Fruit fly (Drosophila melanogaster) whole organism, embryonic: ENCODE data around the gene Hn.

Experiments used
- BEAF-32 ChIP-seq: fragments of 200-800 bp; sonication (Bioruptor generic); optimal IDR thresholded peaks from 3 replicates; lab custom pipeline; 2017; ENCODE audit warnings: missing biosample characterization, missing genetic modification characterization, mild to moderate bottlenecking, moderate library complexity, missing genetic modification reagents
- Bgb ChIP-seq: fragments of 200-800 bp; sonication (Bioruptor generic); IDR thresholded peaks from 2 replicates; pipeline ENCODE4 v1.3.6; 2022; ENCODE audit warnings: missing biosample characterization, missing genetic modification characterization; ENCODE audit not compliant: partially characterized antibody
- CG11398 ChIP-seq: fragments of 200-800 bp; sonication (Bioruptor generic); optimal IDR thresholded peaks from 2 replicates; lab custom pipeline; 2016; ENCODE audit warnings: missing biosample characterization, missing genetic modification characterization
- CG11456 ChIP-seq: fragments of 200-800 bp; sonication (Bioruptor generic); IDR thresholded peaks from 3 replicates; pipeline ENCODE4 v1.3.6; 2022; ENCODE audit warnings: missing biosample characterization, missing genetic modification characterization
- CG17328 ChIP-seq: fragments of 200-800 bp; sonication (Bioruptor generic); IDR thresholded peaks from 2 replicates; pipeline ENCODE4 v1.3.6; 2022; ENCODE audit warnings: missing biosample characterization, missing genetic modification characterization
- CG2120 ChIP-seq: fragments of 200-800 bp; sonication (Bioruptor generic); optimal IDR thresholded peaks from 3 replicates; lab custom pipeline; 2016; ENCODE audit warnings: missing biosample characterization, missing genetic modification characterization
- CG2199 ChIP-seq: fragments of 200-800 bp; sonication (Bioruptor generic); IDR thresholded peaks from 3 replicates; pipeline ENCODE4 v1.3.6; 2022; ENCODE audit warnings: missing biosample characterization, missing genetic modification characterization
- CG34376 ChIP-seq: fragments of 200-800 bp; sonication (Bioruptor generic); optimal IDR thresholded peaks from 2 replicates; lab custom pipeline; 2018; ENCODE audit warnings: missing biosample characterization, mild to moderate bottlenecking, missing genetic modification characterization
- CG4360 ChIP-seq: fragments of 200-800 bp; sonication (Bioruptor generic); IDR thresholded peaks from 2 replicates; pipeline ENCODE4 v1.3.6; 2022; ENCODE audit warnings: missing biosample characterization, missing genetic modification characterization
- CG5953 ChIP-seq: fragments of 200-800 bp; sonication (Bioruptor generic); IDR thresholded peaks from 2 replicates; pipeline ENCODE4 v1.3.6; 2022; ENCODE audit warnings: missing biosample characterization, missing genetic modification characterization
- CG7372 ChIP-seq: fragments of 200-800 bp; sonication (Bioruptor generic); IDR thresholded peaks from 2 replicates; pipeline ENCODE4 v1.3.6; 2022; ENCODE audit warnings: missing biosample characterization, missing genetic modification characterization
- CG7745 ChIP-seq: fragments of 200-800 bp; sonication (Bioruptor generic); optimal IDR thresholded peaks from 2 replicates; lab custom pipeline; 2018; ENCODE audit warnings: missing biosample characterization, mild to moderate bottlenecking, missing genetic modification characterization, moderate library complexity
- CG8089 ChIP-seq: fragments of 200-800 bp; sonication (Bioruptor generic); optimal IDR thresholded peaks from 3 replicates; lab custom pipeline; 2016; ENCODE audit warnings: missing biosample characterization, missing genetic modification characterization
- CG8290 ChIP-seq, 3 experiments: fragments of 200-800 bp; sonication (Bioruptor generic); optimal IDR thresholded peaks; 2 replicates each; lab custom pipeline; 2016 to 2019; ENCODE audit warnings: missing biosample characterization in 3 of 3, missing genetic modification characterization in 3 of 3, mild to moderate bottlenecking in 2 of 3, moderate library complexity in 1 of 3
- Camta ChIP-seq: fragments of 200-800 bp; sonication (Bioruptor generic); optimal IDR thresholded peaks from 2 replicates; lab custom pipeline; 2016; ENCODE audit warnings: missing biosample characterization, missing genetic modification characterization
- CoRest ChIP-seq: fragments of 200-800 bp; sonication (Bioruptor generic); optimal IDR thresholded peaks from 3 replicates; lab custom pipeline; 2018; ENCODE audit warnings: missing biosample characterization, mild to moderate bottlenecking, missing genetic modification characterization, moderate library complexity
- Dek ChIP-seq: fragments of 200-800 bp; sonication (Bioruptor generic); optimal IDR thresholded peaks from 3 replicates; lab custom pipeline; 2019; ENCODE audit warnings: missing biosample characterization, mild to moderate bottlenecking, missing genetic modification characterization, moderate library complexity
- Dip2 ChIP-seq: fragments of 200-800 bp; sonication (Bioruptor generic); IDR thresholded peaks from 2 replicates; pipeline ENCODE4 v1.3.6; 2022; ENCODE audit warnings: missing biosample characterization, missing genetic modification characterization
- Dip3 ChIP-seq: fragments of 200-800 bp; sonication (Bioruptor generic); optimal IDR thresholded peaks from 3 replicates; lab custom pipeline; 2016; ENCODE audit warnings: missing biosample characterization, missing genetic modification characterization
- Drgx ChIP-seq: fragments of 200-800 bp; sonication (Bioruptor generic); IDR thresholded peaks from 2 replicates; pipeline ENCODE4 v1.3.6; 2022; ENCODE audit warnings: missing biosample characterization, missing genetic modification characterization
- GATAe ChIP-seq: fragments of 200-800 bp; sonication (Bioruptor generic); conservative IDR thresholded peaks from 2 replicates; pipeline ENCODE4 v1.3.6; 2022; ENCODE audit warnings: missing biosample characterization, missing genetic modification characterization
- Hand ChIP-seq: fragments of 200-800 bp; sonication (Bioruptor generic); optimal IDR thresholded peaks from 2 replicates; lab custom pipeline; 2017; ENCODE audit warnings: mild to moderate bottlenecking, missing biosample characterization, missing genetic modification reagents, missing genetic modification characterization
- HmgZ ChIP-seq: fragments of 200-800 bp; sonication (Bioruptor generic); optimal IDR thresholded peaks from 2 replicates; lab custom pipeline; 2018; ENCODE audit warnings: missing biosample characterization, mild to moderate bottlenecking, missing genetic modification characterization
- MTF-1 ChIP-seq: fragments of 200-800 bp; sonication (Bioruptor generic); optimal IDR thresholded peaks from 2 replicates; lab custom pipeline; 2018; ENCODE audit warnings: missing biosample characterization, mild to moderate bottlenecking, missing genetic modification characterization, borderline replicate concordance
- Meics ChIP-seq: fragments of 200-800 bp; sonication (Bioruptor generic); optimal IDR thresholded peaks from 2 replicates; lab custom pipeline; 2017; ENCODE audit warnings: missing biosample characterization, mild to moderate bottlenecking, missing genetic modification characterization
- Optix ChIP-seq: fragments of 200-800 bp; sonication (Bioruptor generic); IDR thresholded peaks from 3 replicates; pipeline ENCODE4 v1.3.6; 2022; ENCODE audit warnings: missing biosample characterization, missing genetic modification characterization
- Pdp1 ChIP-seq, 2 experiments: fragments of 200-800 bp; sonication (Bioruptor generic); optimal IDR thresholded peaks; 3 replicates each; lab custom pipeline; 2016; ENCODE audit warnings: missing biosample characterization in 2 of 2, missing genetic modification characterization in 2 of 2, mild to moderate bottlenecking in 1 of 2, moderate library complexity in 1 of 2
- Poxn ChIP-seq: fragments of 200-800 bp; sonication (Bioruptor generic); IDR thresholded peaks from 2 replicates; pipeline ENCODE4 v1.3.6; 2022; ENCODE audit warnings: missing biosample characterization, missing genetic modification characterization
- Sry-β ChIP-seq: fragments of 200-800 bp; sonication (Bioruptor generic); optimal IDR thresholded peaks from 2 replicates; lab custom pipeline; 2018; ENCODE audit warnings: missing biosample characterization, mild to moderate bottlenecking, missing genetic modification characterization, moderate library complexity
- al ChIP-seq: fragments of 200-800 bp; sonication (Bioruptor generic); IDR thresholded peaks from 2 replicates; pipeline ENCODE4 v1.3.6; 2022; ENCODE audit warnings: missing biosample characterization, missing genetic modification characterization
- cg ChIP-seq: fragments of 200-800 bp; sonication (Bioruptor generic); optimal IDR thresholded peaks from 3 replicates; lab custom pipeline; 2019; ENCODE audit warnings: missing biosample characterization, mild to moderate bottlenecking, missing genetic modification characterization, moderate library complexity
- crc ChIP-seq: fragments of 200-800 bp; sonication (Bioruptor generic); optimal IDR thresholded peaks from 2 replicates; lab custom pipeline; 2016; ENCODE audit warnings: missing biosample characterization, missing genetic modification characterization
- crol ChIP-seq: fragments of 200-800 bp; sonication (Bioruptor generic); IDR thresholded peaks from 2 replicates; pipeline ENCODE4 v1.3.6; 2022; ENCODE audit warnings: missing biosample characterization, missing genetic modification characterization
- crp ChIP-seq, 2 experiments: fragments of 200-800 bp; sonication (Bioruptor generic); optimal IDR thresholded peaks; 2 replicates in 1 of 2; 3 replicates in 1 of 2; lab custom pipeline; 2017; ENCODE audit warnings: missing biosample characterization in 2 of 2, missing genetic modification characterization in 2 of 2, mild to moderate bottlenecking in 1 of 2, moderate library complexity in 1 of 2
- eve ChIP-seq, 2 experiments: fragments of >200 bp; optimal IDR thresholded peaks; 2 replicates each; lab custom pipeline; 2017; ENCODE audit warnings: missing biosample characterization in 2 of 2, missing genetic modification characterization in 2 of 2
- exex ChIP-seq: fragments of 200-800 bp; sonication (Bioruptor generic); optimal IDR thresholded peaks from 4 replicates; lab custom pipeline; 2018; ENCODE audit warnings: missing biosample characterization, mild to moderate bottlenecking, missing genetic modification characterization, moderate library complexity
- fd64A ChIP-seq: fragments of 200-800 bp; sonication (Bioruptor generic); optimal IDR thresholded peaks from 3 replicates; lab custom pipeline; 2018; ENCODE audit warnings: missing biosample characterization, mild to moderate bottlenecking, missing genetic modification characterization
- grn ChIP-seq: fragments of 200-800 bp; sonication (Bioruptor generic); optimal IDR thresholded peaks from 3 replicates; lab custom pipeline; 2017; ENCODE audit warnings: missing biosample characterization, missing genetic modification characterization
- hth ChIP-seq: fragments of >200 bp; optimal IDR thresholded peaks from 2 replicates; lab custom pipeline; 2017; ENCODE audit warnings: inconsistent platforms
- jing ChIP-seq: fragments of 200-800 bp; sonication (Bioruptor generic); optimal IDR thresholded peaks from 2 replicates; lab custom pipeline; 2018; ENCODE audit warnings: missing biosample characterization, mild to moderate bottlenecking, missing genetic modification characterization
- jumu ChIP-seq: fragments of 200-800 bp; sonication (Bioruptor generic); optimal IDR thresholded peaks from 3 replicates; lab custom pipeline; 2016; ENCODE audit warnings: missing biosample characterization, missing genetic modification characterization
- mirr ChIP-seq: fragments of 200-800 bp; sonication (Bioruptor generic); optimal IDR thresholded peaks from 3 replicates; lab custom pipeline; 2018; ENCODE audit warnings: missing biosample characterization, mild to moderate bottlenecking, missing genetic modification characterization
- nau ChIP-seq: fragments of 200-800 bp; sonication (Bioruptor generic); optimal IDR thresholded peaks from 3 replicates; lab custom pipeline; 2017; ENCODE audit warnings: missing biosample characterization, mild to moderate bottlenecking, missing genetic modification characterization, missing genetic modification reagents
- pnt ChIP-seq: fragments of 200-800 bp; sonication (Bioruptor generic); optimal IDR thresholded peaks from 3 replicates; lab custom pipeline; 2016; ENCODE audit warnings: missing biosample characterization, missing genetic modification characterization
- rib ChIP-seq: fragments of 200-800 bp; sonication (Bioruptor generic); IDR thresholded peaks from 2 replicates; pipeline ENCODE4 v1.3.6; 2022; ENCODE audit warnings: missing biosample characterization, missing genetic modification characterization
- ro ChIP-seq: fragments of 200-800 bp; sonication (Bioruptor generic); IDR thresholded peaks from 2 replicates; pipeline ENCODE4 v1.3.6; 2022; ENCODE audit warnings: missing biosample characterization, missing genetic modification characterization
- sd ChIP-seq: fragments of 200-800 bp; sonication (Bioruptor generic); optimal IDR thresholded peaks from 3 replicates; lab custom pipeline; 2018; ENCODE audit warnings: missing biosample characterization, mild to moderate bottlenecking, missing genetic modification characterization, moderate library complexity
- sug ChIP-seq: fragments of 200-800 bp; optimal IDR thresholded peaks from 2 replicates; lab custom pipeline; 2019; ENCODE audit warnings: missing biosample characterization, mild to moderate bottlenecking, missing genetic modification characterization, moderate library complexity
- ttk ChIP-seq: fragments of 200-800 bp; sonication (Bioruptor generic); IDR thresholded peaks from 2 replicates; pipeline ENCODE4 v2.1.2; 2022; ENCODE audit warnings: missing biosample characterization, missing genetic modification characterization
- vfl ChIP-seq: fragments of 200-800 bp; sonication (Bioruptor generic); optimal IDR thresholded peaks from 2 replicates; lab custom pipeline; 2016; ENCODE audit warnings: missing biosample characterization, missing genetic modification characterization
- zen ChIP-seq: fragments of 200-800 bp; sonication (Bioruptor generic); optimal IDR thresholded peaks from 3 replicates; lab custom pipeline; 2018; ENCODE audit warnings: missing biosample characterization, mild to moderate bottlenecking, missing genetic modification characterization, moderate library complexity
- zen2 ChIP-seq: fragments of 200-800 bp; sonication (Bioruptor generic); IDR thresholded peaks from 3 replicates; pipeline ENCODE4 v1.3.6; 2022; ENCODE audit warnings: missing biosample characterization, missing genetic modification characterization; ENCODE audit not compliant: partially characterized antibody
- zfh1 ChIP-seq: fragments of 200-800 bp; sonication (Bioruptor generic); IDR thresholded peaks from 3 replicates; pipeline ENCODE4 v1.3.6; 2022; ENCODE audit warnings: missing biosample characterization, missing genetic modification characterization

Hn gene

DNA sequence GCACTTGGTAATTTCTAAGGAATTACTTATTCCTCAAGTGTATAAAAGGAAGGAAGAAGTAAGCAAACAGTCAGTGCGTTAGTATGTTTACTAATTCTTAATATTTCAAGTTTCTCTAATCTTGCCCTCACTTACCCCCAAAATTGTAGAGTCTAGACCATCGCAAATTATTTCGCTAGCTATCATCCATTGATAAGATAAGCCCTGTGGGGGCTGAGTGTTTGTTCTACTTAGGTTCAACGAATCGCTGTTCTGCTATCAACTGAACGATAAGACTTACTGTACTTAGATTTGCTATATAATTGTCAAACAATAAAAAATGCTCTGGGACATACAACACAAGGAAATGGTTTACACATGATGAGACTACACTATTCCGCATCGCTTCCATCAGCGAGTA is 38.7 kb upstream of the Hn start:
- TF ChIP-seq CG7372 (GFP tag; lab: Robert Waterston, UW) (no peak), CG34376 (GFP tag; lab: Kevin White, UChicago) (peak; percentile 70), nau (GFP tag; lab: Kevin White, UChicago) (no peak), jing (GFP tag; lab: Kevin White, UChicago) (no peak), pnt (GFP tag; lab: Kevin White, UChicago) (no peak), CG8089 (GFP tag; lab: Kevin White, UChicago) (no peak), zen (tag; lab: Kevin White, UChicago) (no peak), hth (lab: Kevin White, UChicago) (no peak), ro (GFP tag; lab: Robert Waterston, UW) (no peak), GATAe (GFP tag; lab: Robert Waterston, UW) (peak; percentile 85), CG8290 (GFP tag; optimal IDR thresholded peaks at IDR 0.05; lab: Kevin White, UChicago) (no peak), CG8290 (tag; optimal IDR thresholded peaks at IDR 0.05; lab: Kevin White, UChicago) (peak in 1 of 2 experiments; percentile 13), CG2199 (GFP tag; lab: Robert Waterston, UW) (no peak), crol (GFP tag; lab: Robert Waterston, UW) (no peak), Dip3 (GFP tag; lab: Kevin White, UChicago) (no peak), Pdp1 (GFP tag; optimal IDR thresholded peaks at IDR 0.05; lab: Kevin White, UChicago) (no peak), Drgx (GFP tag; lab: Robert Waterston, UW) (no peak), Optix (no peak), rib (peak; percentile 52; the same call in 1 of the 2 replicates), CG4360 (GFP tag; lab: Robert Waterston, UW) (no peak), CoRest (no peak), Dip2 (no peak), grn (GFP tag; lab: Kevin White, UChicago) (peak; percentile 34), sd (tag; lab: Kevin White, UChicago) (peak; percentile 65), BEAF-32 (GFP tag; lab: Kevin White, UChicago) (no peak), MTF-1 (no peak), ttk (GFP tag; lab: Robert Waterston, UW) (no peak), Poxn (GFP tag; lab: Robert Waterston, UW) (no peak), zfh1 (no peak), zen2 (GFP tag; lab: Robert Waterston, UW) (no peak), eve (GFP tag; optimal IDR thresholded peaks at IDR 0.05; lab: Kevin White, UChicago) (no peak), CG7745 (tag; lab: Kevin White, UChicago) (no peak), vfl (GFP tag; lab: Kevin White, UChicago) (no peak), Meics (GFP tag; lab: Kevin White, UChicago) (no peak), sug (tag; lab: Kevin White, UChicago) (peak; percentile 99), HmgZ (tag; lab: Kevin White, UChicago) (peak; percentile 49), exex (tag; lab: Kevin White, UChicago) (peak; percentile 91), mirr (GFP tag; lab: Kevin White, UChicago) (peak; percentile 85), Dek (tag; lab: Kevin White, UChicago) (no peak), crc (no peak), jumu (GFP tag; lab: Kevin White, UChicago) (no peak), CG11398 (GFP tag; lab: Kevin White, UChicago) (no peak)

DNA sequence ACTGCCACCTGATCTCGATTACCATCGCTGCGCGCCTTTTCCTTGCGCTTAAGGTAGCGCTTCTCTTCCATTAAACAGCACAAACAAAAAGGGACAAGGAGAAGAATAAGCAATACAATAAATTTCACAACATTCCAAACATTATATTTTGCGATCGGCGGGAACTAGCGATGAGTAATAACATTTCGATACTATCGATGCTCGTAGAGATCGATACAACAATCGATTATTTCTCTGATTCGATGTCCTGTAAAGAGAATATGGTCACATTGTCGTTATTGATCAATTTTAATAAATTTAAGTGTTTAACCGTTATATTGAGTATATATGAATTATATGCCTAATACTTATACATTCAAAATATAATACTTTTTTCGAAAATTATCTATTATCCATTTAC is 34.0 kb upstream of the Hn start, which contains the start of gene CG7457:
TSS of gene CG7457 (minus strand) at position 189 of the 400 bp plus-strand sequence.
- 0 out of 2 replicates have a peak, but pooled peaks have one; percentile 14 for TF ChIP-seq CG17328 (GFP tag; lab: Robert Waterston, UW)
- no peak for TF ChIP-seq al (GFP tag; lab: Robert Waterston, UW)
- no peak for TF ChIP-seq Camta (GFP tag; lab: Kevin White, UChicago)
- TF ChIP-seq ro (GFP tag; lab: Robert Waterston, UW), result no peak
- no peak for TF ChIP-seq cg (GFP tag; lab: Kevin White, UChicago)
- no peak for TF ChIP-seq Sry-β
- TF ChIP-seq Bgb (GFP tag; lab: Robert Waterston, UW), result peak; percentile 97
- no peak for TF ChIP-seq Hand (GFP tag; lab: Kevin White, UChicago)
- TF ChIP-seq fd64A (GFP tag; lab: Kevin White, UChicago), result no peak
- TF ChIP-seq CG11456, result no peak
- TF ChIP-seq crp (GFP tag; optimal IDR thresholded peaks at IDR 0.05; lab: Kevin White, UChicago), result peak in 1 of 2 experiments; percentile 23
- no peak for TF ChIP-seq CG5953 (GFP tag; lab: Robert Waterston, UW)
- no peak for TF ChIP-seq CG2120
